Worm (Caenorhabditis elegans) whole organism, mixed stage, embryonic: ENCODE results near the gene W08G11.3.

Experiments
- M03D4.4 ChIP-seq: sonication (generic microtip); optimal IDR thresholded peaks from 2 replicates; lab custom pipeline; 2017; ENCODE audit warnings: mild to moderate bottlenecking, missing genetic modification characterization, missing compliant biosample characterization
- bed-3 ChIP-seq: fragments of 200-800 bp; sonication (Bioruptor generic); optimal IDR thresholded peaks from 3 replicates; lab custom pipeline; 2018; ENCODE audit warnings: mild to moderate bottlenecking, missing genetic modification characterization, moderate library complexity, missing compliant biosample characterization
- blmp-1 ChIP-seq: fragments of 150-350 bp; optimal IDR thresholded peaks from 2 replicates; lab custom pipeline; 2014; ENCODE audit warnings: missing biosample characterization, missing genetic modification characterization
- ceh-43 ChIP-seq: fragments of 200-800 bp; sonication (Bioruptor generic); optimal IDR thresholded peaks from 2 replicates; lab custom pipeline; 2018; ENCODE audit warnings: mild to moderate bottlenecking, missing genetic modification characterization, moderate library complexity, missing compliant biosample characterization
- ceh-83 ChIP-seq: fragments of 200-800 bp; sonication (Bioruptor generic); optimal IDR thresholded peaks from 2 replicates; lab custom pipeline; 2018; ENCODE audit warnings: mild to moderate bottlenecking, missing genetic modification characterization, missing compliant biosample characterization
- ces-1 ChIP-seq: fragments of 150-350 bp; optimal IDR thresholded peaks from 2 replicates; lab custom pipeline; 2014; ENCODE audit warnings: missing biosample characterization, missing genetic modification reagents, missing genetic modification characterization
- cnd-1 ChIP-seq: fragments of 200-800 bp; sonication (Bioruptor generic); optimal IDR thresholded peaks from 2 replicates; lab custom pipeline; 2018; ENCODE audit warnings: mild to moderate bottlenecking, missing genetic modification characterization, missing compliant biosample characterization
- elt-1 ChIP-seq: sonication (generic microtip); optimal IDR thresholded peaks from 2 replicates; lab custom pipeline; 2017; ENCODE audit warnings: missing genetic modification characterization, mild to moderate bottlenecking, missing compliant biosample characterization, antibody characterized with exemption, moderate library complexity, borderline replicate concordance; ENCODE audit not compliant: insufficient read depth
- elt-3 ChIP-seq: fragments of 150-350 bp; optimal IDR thresholded peaks from 2 replicates; lab custom pipeline; 2014; ENCODE audit warnings: missing biosample characterization, missing genetic modification characterization
- flh-1 ChIP-seq: fragments of 200-800 bp; sonication (Bioruptor generic); optimal IDR thresholded peaks from 2 replicates; lab custom pipeline; 2018; ENCODE audit warnings: mild to moderate bottlenecking, missing genetic modification characterization, moderate library complexity, missing compliant biosample characterization
- ham-2 ChIP-seq: fragments of 200-800 bp; sonication (Bioruptor generic); optimal IDR thresholded peaks from 2 replicates; lab custom pipeline; 2018; ENCODE audit warnings: mild to moderate bottlenecking, missing genetic modification characterization, missing compliant biosample characterization
- hlh-1 ChIP-seq: fragments of 150-350 bp; optimal IDR thresholded peaks from 2 replicates; lab custom pipeline; 2014; ENCODE audit warnings: missing biosample characterization, missing genetic modification reagents, missing genetic modification characterization
- lin-13 ChIP-seq: fragments of 150-350 bp; optimal IDR thresholded peaks from 2 replicates; lab custom pipeline; 2014; ENCODE audit warnings: missing biosample characterization, missing genetic modification characterization
- lin-32 ChIP-seq: fragments of 200-800 bp; sonication (Bioruptor generic); optimal IDR thresholded peaks from 2 replicates; lab custom pipeline; 2018; ENCODE audit warnings: mild to moderate bottlenecking, missing genetic modification characterization, missing compliant biosample characterization
- lsy-2 ChIP-seq: fragments of 150-350 bp; optimal IDR thresholded peaks from 2 replicates; lab custom pipeline; 2014; ENCODE audit warnings: missing biosample characterization, missing genetic modification characterization
- mab-5 ChIP-seq: fragments of 150-350 bp; optimal IDR thresholded peaks from 2 replicates; lab custom pipeline; 2014; ENCODE audit warnings: missing biosample characterization, missing genetic modification characterization
- mep-1 ChIP-seq: fragments of 150-350 bp; optimal IDR thresholded peaks from 2 replicates; lab custom pipeline; 2017; ENCODE audit warnings: missing biosample characterization, missing genetic modification reagents, missing genetic modification characterization, inconsistent platforms
- mls-2 ChIP-seq: sonication (generic microtip); optimal IDR thresholded peaks from 2 replicates; lab custom pipeline; 2016; ENCODE audit warnings: mild to moderate bottlenecking, missing genetic modification characterization, moderate library complexity, missing compliant biosample characterization
- nhr-12 ChIP-seq: fragments of 150-350 bp; optimal IDR thresholded peaks from 2 replicates; lab custom pipeline; 2014; ENCODE audit warnings: missing biosample characterization, missing genetic modification characterization
- nhr-2 ChIP-seq: fragments of 150-350 bp; optimal IDR thresholded peaks from 2 replicates; lab custom pipeline; 2014; ENCODE audit warnings: missing biosample characterization, missing genetic modification characterization
- nhr-237 ChIP-seq: fragments of 150-350 bp; optimal IDR thresholded peaks from 2 replicates; lab custom pipeline; 2014; ENCODE audit warnings: missing biosample characterization, missing genetic modification characterization
- nhr-28 ChIP-seq: fragments of 150-350 bp; optimal IDR thresholded peaks from 2 replicates; lab custom pipeline; 2014; ENCODE audit warnings: missing biosample characterization, missing genetic modification characterization
- nhr-76 ChIP-seq: sonication (generic microtip); optimal IDR thresholded peaks from 2 replicates; lab custom pipeline; 2017; ENCODE audit warnings: missing biosample characterization, missing genetic modification characterization
- pha-4 ChIP-seq: fragments of 150-350 bp; optimal IDR thresholded peaks from 2 replicates; lab custom pipeline; 2018; ENCODE audit warnings: missing biosample characterization, missing genetic modification reagents, missing genetic modification characterization
- sem-2 ChIP-seq: fragments of 200-800 bp; sonication (Bioruptor generic); optimal IDR thresholded peaks from 2 replicates; lab custom pipeline; 2018; ENCODE audit warnings: mild to moderate bottlenecking, missing genetic modification characterization, missing compliant biosample characterization
- snpc-4 ChIP-seq: fragments of 150-350 bp; optimal IDR thresholded peaks from 2 replicates; lab custom pipeline; 2014; ENCODE audit warnings: missing biosample characterization, missing genetic modification characterization
- sptf-1 ChIP-seq: sonication (generic microtip); optimal IDR thresholded peaks from 2 replicates; lab custom pipeline; 2017; ENCODE audit warnings: mild to moderate bottlenecking, missing genetic modification characterization, moderate library complexity, missing compliant biosample characterization
- unc-39 ChIP-seq: fragments of 150-350 bp; optimal IDR thresholded peaks from 2 replicates; lab custom pipeline; 2014; ENCODE audit warnings: missing biosample characterization, missing genetic modification characterization
- unc-62 ChIP-seq: fragments of 150-350 bp; optimal IDR thresholded peaks from 2 replicates; lab custom pipeline; 2014; ENCODE audit warnings: missing biosample characterization, missing genetic modification reagents, missing genetic modification characterization
- zip-8 ChIP-seq: fragments of 150-350 bp; optimal IDR thresholded peaks from 2 replicates; lab custom pipeline; 2014; ENCODE audit warnings: missing biosample characterization, missing genetic modification characterization
- ztf-11 ChIP-seq: fragments of 150-350 bp; optimal IDR thresholded peaks from 2 replicates; lab custom pipeline; 2014; ENCODE audit warnings: missing biosample characterization, missing genetic modification characterization

Gene W08G11.3

DNA sequence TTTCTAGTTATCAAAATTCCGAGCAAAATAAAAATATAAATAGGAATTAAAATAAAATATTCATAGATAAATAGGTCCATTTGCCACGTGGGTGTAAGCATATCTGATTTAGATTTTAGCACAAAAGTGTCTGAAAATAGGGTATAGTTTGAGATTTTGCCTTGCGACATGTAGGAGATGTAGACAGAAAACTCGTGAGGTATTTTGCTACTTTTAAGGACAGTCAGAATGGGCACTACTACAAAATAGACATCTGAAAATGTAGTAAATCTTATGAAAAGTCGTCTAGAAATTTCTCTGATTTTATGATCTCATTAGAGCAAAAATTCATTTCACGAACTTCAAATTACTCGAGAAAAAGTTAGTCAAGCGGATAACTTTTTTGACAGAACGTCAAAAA is 7.2 kb downstream of the W08G11.3 start, which contains the start of gene srv-34:
TSS of gene srv-34 (minus strand) at position 101 of the 400 bp plus-strand sequence.
- TF ChIP-seq unc-62 (GFP tag; lab: Kevin White, UChicago) (no peak), blmp-1 (tag; lab: Kevin White, UChicago) (no peak), nhr-12 (tag; lab: Kevin White, UChicago) (no peak), sptf-1 (tag; lab: Kevin White, UChicago) (no peak), mep-1 (tag; lab: Kevin White, UChicago) (no peak), nhr-28 (tag; lab: Kevin White, UChicago) (no peak), zip-8 (tag; lab: Kevin White, UChicago) (no peak), lin-32 (no peak), mab-5 (tag; lab: Kevin White, UChicago) (no peak), lin-13 (tag; lab: Kevin White, UChicago) (no peak), bed-3 (GFP tag; lab: Kevin White, UChicago) (no peak), flh-1 (GFP tag; lab: Kevin White, UChicago) (no peak), sem-2 (GFP tag; lab: Kevin White, UChicago) (no peak), pha-4 (no peak), nhr-76 (tag; lab: Kevin White, UChicago) (no peak), unc-39 (no peak), ceh-83 (GFP tag; lab: Kevin White, UChicago) (no peak)

DNA sequence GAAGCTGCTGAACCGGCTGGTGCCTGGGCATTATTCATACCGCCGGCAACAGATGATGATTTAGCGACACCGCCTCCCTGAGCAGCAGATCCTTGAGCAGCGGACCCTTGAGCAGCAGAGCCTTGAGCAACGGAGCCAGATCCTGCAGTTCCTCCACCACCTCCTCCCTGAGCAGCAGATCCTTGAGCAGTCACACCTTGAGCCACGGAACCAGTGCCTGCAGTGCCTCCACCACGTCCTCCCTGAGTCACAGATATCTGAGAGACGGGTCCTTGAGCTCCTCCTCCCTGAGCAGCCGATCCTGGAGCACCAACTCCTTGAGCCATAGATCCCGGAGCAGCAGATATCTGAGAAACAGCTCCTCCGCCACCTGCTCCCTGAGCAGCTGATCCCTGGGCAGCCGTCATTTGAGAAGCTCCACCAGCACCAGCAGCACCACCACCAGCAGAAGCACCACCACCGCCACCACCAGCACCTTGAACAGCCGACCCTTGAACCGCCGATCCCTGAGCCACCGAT is 9.0 kb downstream of the W08G11.3 start:
- no peak for TF ChIP-seq lin-32
- TF ChIP-seq hlh-1 (tag; lab: Kevin White, UChicago): no peak
- no peak for TF ChIP-seq blmp-1 (tag; lab: Kevin White, UChicago)
- TF ChIP-seq nhr-2 (tag; lab: Kevin White, UChicago): no peak
- no peak for TF ChIP-seq lsy-2 (tag; lab: Kevin White, UChicago)
- TF ChIP-seq nhr-237 (tag; lab: Kevin White, UChicago): no peak
- no peak for TF ChIP-seq unc-62 (GFP tag; lab: Kevin White, UChicago)
- TF ChIP-seq sem-2 (GFP tag; lab: Kevin White, UChicago): no peak
- TF ChIP-seq mab-5 (tag; lab: Kevin White, UChicago): no peak
- no peak for TF ChIP-seq mep-1 (tag; lab: Kevin White, UChicago)
- TF ChIP-seq elt-1 (tag; lab: Kevin White, UChicago): no peak
- no peak for TF ChIP-seq cnd-1 (tag; lab: Kevin White, UChicago)
- no peak for TF ChIP-seq sptf-1 (tag; lab: Kevin White, UChicago)
- no peak for TF ChIP-seq ham-2 (GFP tag; lab: Kevin White, UChicago)
- no peak for TF ChIP-seq ces-1
- TF ChIP-seq ztf-11 (tag; lab: Kevin White, UChicago): no peak

DNA sequence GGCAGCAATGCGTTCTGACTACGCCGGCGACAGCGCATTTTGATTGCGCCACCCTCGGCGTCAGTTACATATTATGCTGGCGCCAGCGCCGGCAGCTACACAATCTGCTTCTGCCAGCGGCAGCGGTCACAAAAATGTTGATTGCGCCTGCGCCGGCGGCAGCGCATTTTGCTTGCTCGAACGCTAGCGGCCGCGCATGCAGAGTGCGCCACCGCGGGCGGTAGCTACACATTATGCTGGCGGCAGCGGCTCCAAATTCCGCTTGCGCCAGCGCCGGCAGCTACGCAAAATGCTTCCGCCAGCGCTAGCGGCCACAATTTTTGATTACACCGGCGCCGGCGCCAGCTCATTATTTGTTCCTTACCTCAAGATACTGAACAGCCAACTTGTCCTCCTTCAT is 9.7 kb downstream of the W08G11.3 start:
- TF ChIP-seq mls-2 (tag; lab: Kevin White, UChicago) (no peak), nhr-237 (tag; lab: Kevin White, UChicago) (no peak), lin-32 (no peak)

- TF ChIP-seq cnd-1 (tag; lab: Kevin White, UChicago) (no peak), pha-4 (no peak), ztf-11 (tag; lab: Kevin White, UChicago) (no peak), snpc-4 (no peak), elt-3 (tag; lab: Kevin White, UChicago) (no peak), hlh-1 (tag; lab: Kevin White, UChicago) (no peak), mls-2 (tag; lab: Kevin White, UChicago) (no peak), M03D4.4 (no peak), bed-3 (GFP tag; lab: Kevin White, UChicago) (no peak), lin-32 (no peak), nhr-28 (tag; lab: Kevin White, UChicago) (no peak), ceh-43 (GFP tag; lab: Kevin White, UChicago) (no peak), zip-8 (tag; lab: Kevin White, UChicago) (no peak), elt-1 (tag; lab: Kevin White, UChicago) (no peak), lsy-2 (tag; lab: Kevin White, UChicago) (no peak), mab-5 (tag; lab: Kevin White, UChicago) (no peak)
Measured at ce11 chrV:16377849-16378248, 10.4 kb downstream of the W08G11.3 start, which contains the start of gene F13A7.1. Gene F13A7.1, minus strand, starts transcription at chrV:16377949.
